Worm (Caenorhabditis elegans): Measurements from ENCODE around the gene flad-1.

flad-1 gene

ce11 chrII:9982437-9982836 is 38.5 kb downstream of the flad-1 start:
- TF ChIP-seq elt-2 (tag; optimal IDR thresholded peaks at IDR 0.05) (no peak), nhr-25 (tag; optimal IDR thresholded peaks at IDR 0.05) (no peak), nhr-237 (tag; optimal IDR thresholded peaks at IDR 0.05) (no peak), eor-1 (tag; optimal IDR thresholded peaks at IDR 0.05) (no peak), ZK546.5 (tag; optimal IDR thresholded peaks at IDR 0.05) (no peak), tbx-2 (tag; optimal IDR thresholded peaks at IDR 0.05) (no peak), skn-1 (tag; optimal IDR thresholded peaks at IDR 0.05) (no peak)

DNA sequence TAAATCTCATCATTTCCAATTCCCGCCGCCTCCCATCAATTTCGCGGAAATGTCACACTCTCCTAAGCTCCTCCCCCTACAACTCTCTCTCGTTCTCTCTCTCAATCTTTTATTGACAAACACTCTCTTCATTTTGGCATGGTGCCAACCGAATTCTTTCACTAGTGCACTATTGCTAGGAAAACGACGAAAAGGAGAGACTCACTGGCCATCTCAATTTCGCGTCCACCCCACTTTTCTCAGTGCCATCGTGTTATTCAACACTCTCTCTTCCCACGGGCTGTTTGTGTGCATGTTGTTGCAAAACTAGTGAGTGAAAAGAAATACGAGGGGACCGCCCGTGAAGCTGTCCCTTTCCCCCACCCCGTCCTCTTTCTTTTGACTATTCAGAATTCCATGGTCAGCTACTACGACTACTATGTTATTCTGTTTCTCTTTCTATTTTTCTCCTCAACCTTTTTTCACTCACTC is 41.0 kb downstream of the flad-1 start:
- TF ChIP-seq unc-39 (tag; optimal IDR thresholded peaks at IDR 0.05) (no peak), egl-5 (tag; optimal IDR thresholded peaks at IDR 0.05) (peak; percentile 44), pha-4 (tag; optimal IDR thresholded peaks at IDR 0.05) (peak; percentile 81), aly-2 (tag; optimal IDR thresholded peaks at IDR 0.05) (no peak), ceh-16 (tag; optimal IDR thresholded peaks at IDR 0.05) (no peak), ztf-4 (tag; optimal IDR thresholded peaks at IDR 0.05) (no peak), tbx-2 (tag; optimal IDR thresholded peaks at IDR 0.05) (peak; percentile 22), ZK546.5 (tag; optimal IDR thresholded peaks at IDR 0.05) (no peak), nhr-67 (tag; optimal IDR thresholded peaks at IDR 0.05) (no peak), nhr-11 (tag; optimal IDR thresholded peaks at IDR 0.05) (peak; percentile 77), nhr-23 (tag; optimal IDR thresholded peaks at IDR 0.05) (no peak), egl-27 (tag; optimal IDR thresholded peaks at IDR 0.05) (no peak), skn-1 (tag; optimal IDR thresholded peaks at IDR 0.05) (no peak), jun-1 (tag; optimal IDR thresholded peaks at IDR 0.05) (no peak), mml-1 (tag; optimal IDR thresholded peaks at IDR 0.05) (no peak), sea-2 (GFP tag; optimal IDR thresholded peaks at IDR 0.05) (no peak), nhr-25 (tag; optimal IDR thresholded peaks at IDR 0.05) (no peak), elt-3 (tag; optimal IDR thresholded peaks at IDR 0.05) (no peak), eor-1 (tag; optimal IDR thresholded peaks at IDR 0.05) (no peak), lin-15B (tag; optimal IDR thresholded peaks at IDR 0.05) (peak; percentile 56), mdl-1 (tag; optimal IDR thresholded peaks at IDR 0.05) (no peak), zag-1 (tag; optimal IDR thresholded peaks at IDR 0.05) (peak; percentile 28), daf-12 (tag; optimal IDR thresholded peaks at IDR 0.05) (no peak), nfya-1 (tag; optimal IDR thresholded peaks at IDR 0.05; ENCODE audit: insufficient read depth) (peak; percentile 60), pqm-1 (tag; optimal IDR thresholded peaks at IDR 0.05) (no peak), nhr-28 (tag; optimal IDR thresholded peaks at IDR 0.05) (no peak), elt-1 (tag; optimal IDR thresholded peaks at IDR 0.05) (peak; percentile 45), nhr-12 (tag; optimal IDR thresholded peaks at IDR 0.05) (no peak), fos-1 (tag; optimal IDR thresholded peaks at IDR 0.05) (no peak), ceh-82 (tag; optimal IDR thresholded peaks at IDR 0.05) (no peak), snpc-4 (tag; optimal IDR thresholded peaks at IDR 0.05) (peak; percentile 10), ama-1 (optimal IDR thresholded peaks at IDR 0.05) (no peak), fkh-10 (GFP tag; optimal IDR thresholded peaks at IDR 0.05) (peak; percentile 27), nhr-43 (tag; optimal IDR thresholded peaks at IDR 0.05; ENCODE audit: poor library complexity, severe bottlenecking) (no peak), elt-2 (tag; optimal IDR thresholded peaks at IDR 0.05) (no peak), hmg-11 (tag; optimal IDR thresholded peaks at IDR 0.05) (peak; percentile 24), R02D3.7 (tag; optimal IDR thresholded peaks at IDR 0.05) (no peak), lsy-12 (tag; optimal IDR thresholded peaks at IDR 0.05) (no peak), lin-39 (tag; optimal IDR thresholded peaks at IDR 0.05) (peak; percentile 11), nhr-76 (tag; optimal IDR thresholded peaks at IDR 0.05) (no peak), unc-62 (GFP tag; optimal IDR thresholded peaks at IDR 0.05) (peak; percentile 74)

All from whole organism, L3 larva.